Fruit fly (Drosophila melanogaster): ENCODE measurements around the gene CG12581.

dm6 chr3R:4178750-4179485, 4.5 kb downstream of the CG12581 start:
- TF ChIP-seq Mnt (GFP tag; optimal IDR thresholded peaks at IDR 0.05) (no peak), CG12768 (GFP tag; optimal IDR thresholded peaks at IDR 0.05) (no peak), CG14711 (tag; optimal IDR thresholded peaks at IDR 0.05) (no peak), Hr96 (GFP tag; optimal IDR thresholded peaks at IDR 0.05) (no peak), Crg-1 (GFP tag; optimal IDR thresholded peaks at IDR 0.05) (no peak), kay (GFP tag; ENCODE audit: borderline replicate concordance) (no peak), CG33017 (tag; optimal IDR thresholded peaks at IDR 0.05) (no peak), CG7101 (tag; optimal IDR thresholded peaks at IDR 0.05) (no peak), bab1 (GFP tag; optimal IDR thresholded peaks at IDR 0.05) (no peak), cnc (optimal IDR thresholded peaks at IDR 0.05) (no peak), ovo (GFP tag; optimal IDR thresholded peaks at IDR 0.05) (no peak)
